Fruit fly (Drosophila melanogaster) whole organism: ENCODE results near the gene CG32095.

Source experiments
- CG8478 ChIP-seq: fragments of >200 bp; optimal IDR thresholded peaks from 2 replicates; lab custom pipeline; 2018; ENCODE audit warnings: inconsistent platforms
- psq ChIP-seq: fragments of >200 bp; optimal IDR thresholded peaks from 2 replicates; lab custom pipeline; 2017

- TF ChIP-seq psq (lab: Kevin White, UChicago) (no peak), CG8478 (lab: Kevin White, UChicago) (no peak)
Measured at dm6 chr3L:11874758-11875157, 49.2 kb upstream of the CG32095 start.
